Worm (Caenorhabditis elegans) whole organism, L4 larva: ENCODE data around the gene ztf-16.

Experiments
- nhr-41 ChIP-seq: fragments of 200-800 bp; sonication (Bioruptor generic); IDR thresholded peaks from 2 replicates; pipeline ENCODE4 v1.3.6; 2022; ENCODE audit warnings: missing genetic modification reagents, missing genetic modification characterization, missing compliant biosample characterization

ztf-16 gene

ce11 chrX:4759718-4760117, 51.6 kb downstream of the ztf-16 start:
- no peak for TF ChIP-seq nhr-41 (GFP tag; lab: Robert Waterston, UW)
